Worm (Caenorhabditis elegans) whole organism, early embryonic: ENCODE measurements around the gene sox-4.

Source experiments
- B0310.2 ChIP-seq: sonication (generic microtip); optimal IDR thresholded peaks from 2 replicates; lab custom pipeline; 2016; ENCODE audit warnings: mild to moderate bottlenecking, missing genetic modification characterization, missing compliant biosample characterization
- ama-1 ChIP-seq: fragments of 150-350 bp; optimal IDR thresholded peaks from 2 replicates; lab custom pipeline; 2014
- ceh-13 ChIP-seq: fragments of 200-800 bp; sonication (Bioruptor generic); optimal IDR thresholded peaks from 2 replicates; lab custom pipeline; 2018; ENCODE audit warnings: mild to moderate bottlenecking, missing genetic modification characterization, missing compliant biosample characterization
- ets-7 ChIP-seq: sonication (generic microtip); optimal IDR thresholded peaks from 2 replicates; lab custom pipeline; 2016; ENCODE audit warnings: missing genotype, missing genetic modification characterization, missing compliant biosample characterization
- hmg-4 ChIP-seq: fragments of 200-800 bp; sonication (Bioruptor generic); optimal IDR thresholded peaks from 2 replicates; lab custom pipeline; 2018; ENCODE audit warnings: mild to moderate bottlenecking, missing genetic modification characterization, missing compliant biosample characterization
- hnd-1 ChIP-seq: sonication (generic microtip); optimal IDR thresholded peaks from 2 replicates; lab custom pipeline; 2016; ENCODE audit warnings: missing genetic modification characterization, missing compliant biosample characterization
- sea-1 ChIP-seq: fragments of 200-800 bp; sonication (Bioruptor generic); conservative IDR thresholded peaks from 2 replicates; pipeline ENCODE4 v1.3.6; 2022; ENCODE audit warnings: missing genetic modification characterization, missing compliant biosample characterization

DNA sequence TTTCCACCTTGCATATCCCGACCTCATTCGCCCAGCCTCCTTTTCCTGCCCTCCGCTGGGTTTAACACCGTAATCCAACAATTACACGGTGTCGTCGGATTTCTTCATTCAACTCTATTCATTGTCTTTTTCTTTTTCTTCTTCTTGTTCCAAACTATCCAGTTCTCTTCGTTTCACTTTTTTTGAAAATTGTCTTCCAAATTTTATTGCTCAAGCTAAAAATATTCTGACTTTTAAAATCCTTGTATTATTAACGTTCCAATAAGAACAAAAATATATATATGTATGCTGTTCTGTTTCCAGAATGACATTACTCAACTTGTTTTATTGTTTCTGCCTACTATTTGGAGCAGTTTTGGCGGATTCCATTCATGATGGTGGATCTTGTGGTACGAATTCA, 28.9 kb downstream of the sox-4 start, which contains the start of gene wrt-6:
- TF ChIP-seq ama-1 (lab: Kevin White, UChicago), result no peak
- TF ChIP-seq hmg-4 (GFP tag; lab: Kevin White, UChicago), result no peak
- no peak for TF ChIP-seq B0310.2 (tag; lab: Kevin White, UChicago)
- TF ChIP-seq sea-1 (GFP tag; lab: Robert Waterston, UW), result no peak
- no peak for TF ChIP-seq ets-7 (tag; lab: Kevin White, UChicago)
- no peak for TF ChIP-seq hnd-1 (tag; lab: Kevin White, UChicago)
- TF ChIP-seq ceh-13 (GFP tag; lab: Kevin White, UChicago), result no peak
